Worm (Caenorhabditis elegans) whole organism, late embryonic: ENCODE data around the gene F13A2.9.

Experiments used
- F13H6.1 ChIP-seq: sonication (generic microtip); optimal IDR thresholded peaks from 2 replicates; lab custom pipeline; 2016; ENCODE audit warnings: missing genetic modification characterization, missing compliant biosample characterization
- ama-1 ChIP-seq: fragments of 150-350 bp; optimal IDR thresholded peaks from 2 replicates; lab custom pipeline; 2014
- ceh-22 ChIP-seq: sonication (generic microtip); optimal IDR thresholded peaks from 2 replicates; lab custom pipeline; 2017; ENCODE audit warnings: missing biosample characterization, missing genetic modification characterization
- fkh-10 ChIP-seq: fragments of 150-350 bp; optimal IDR thresholded peaks from 2 replicates; lab custom pipeline; 2014; ENCODE audit warnings: missing biosample characterization, missing genetic modification reagents, missing genetic modification characterization
- fkh-6 ChIP-seq: sonication (generic microtip); optimal IDR thresholded peaks from 2 replicates; lab custom pipeline; 2016; ENCODE audit warnings: missing genetic modification characterization, missing compliant biosample characterization
- hlh-13 ChIP-seq: fragments of 200-800 bp; sonication (Bioruptor generic); optimal IDR thresholded peaks from 2 replicates; lab custom pipeline; 2018; ENCODE audit warnings: mild to moderate bottlenecking, missing genetic modification characterization, missing compliant biosample characterization
- nfya-1 ChIP-seq: sonication (generic microtip); optimal IDR thresholded peaks from 2 replicates; lab custom pipeline; 2017; ENCODE audit warnings: missing genetic modification characterization, mild to moderate bottlenecking, missing compliant biosample characterization, antibody characterized with exemption, moderate library complexity
- nhr-11 ChIP-seq: fragments of 150-350 bp; optimal IDR thresholded peaks from 2 replicates; lab custom pipeline; 2014; ENCODE audit warnings: missing biosample characterization, missing genetic modification characterization
- pat-9 ChIP-seq: fragments of 200-800 bp; sonication (Bioruptor generic); optimal IDR thresholded peaks from 2 replicates; lab custom pipeline; 2018; ENCODE audit warnings: mild to moderate bottlenecking, missing genetic modification characterization, moderate library complexity, missing compliant biosample characterization
- pha-4 ChIP-seq: fragments of 150-350 bp; optimal IDR thresholded peaks from 2 replicates; lab custom pipeline; 2018; ENCODE audit warnings: missing biosample characterization, missing genetic modification reagents, missing genetic modification characterization
- pqm-1 ChIP-seq: sonication (generic microtip); optimal IDR thresholded peaks from 2 replicates; lab custom pipeline; 2016; ENCODE audit warnings: missing genetic modification characterization, missing compliant biosample characterization
- ttx-3 ChIP-seq: sonication (generic microtip); optimal IDR thresholded peaks from 2 replicates; lab custom pipeline; 2016; ENCODE audit warnings: missing genetic modification reagents, missing genetic modification characterization, missing compliant biosample characterization
- unc-3 ChIP-seq, 2 experiments: fragments of 200-800 bp in 1 of 2; sonication (Bioruptor generic) in 1 of 2; sonication (generic microtip) in 1 of 2; conservative IDR thresholded peaks in 1 of 2; optimal IDR thresholded peaks in 1 of 2; 2 replicates each; pipeline versions ENCODE4 v1.3.6 to Lab custom; 2016 to 2022; ENCODE audit warnings: missing compliant biosample characterization in 2 of 2, missing genetic modification characterization in 2 of 2, missing genetic modification reagents in 1 of 2

- TF ChIP-seq pqm-1 (tag; lab: Kevin White, UChicago) = no peak
- no peak for TF ChIP-seq ama-1 (lab: Kevin White, UChicago)
- TF ChIP-seq fkh-10 (GFP tag; lab: Kevin White, UChicago) = no peak
- no peak for TF ChIP-seq nhr-11
- no peak for TF ChIP-seq F13H6.1 (tag; lab: Kevin White, UChicago)
- TF ChIP-seq fkh-6 = no peak
- no peak for TF ChIP-seq pha-4 (tag; lab: Kevin White, UChicago)
- TF ChIP-seq unc-3 (GFP tag; conservative IDR thresholded peaks at IDR 0.05; lab: Robert Waterston, UW) = no peak
- TF ChIP-seq unc-3 (tag; optimal IDR thresholded peaks at IDR 0.05; lab: Kevin White, UChicago) = no peak
- TF ChIP-seq nfya-1 (tag; lab: Kevin White, UChicago) = no peak
- no peak for TF ChIP-seq hlh-13 (GFP tag; lab: Kevin White, UChicago)
- TF ChIP-seq pat-9 (tag; lab: Kevin White, UChicago) = no peak
- no peak for TF ChIP-seq ceh-22
- TF ChIP-seq ttx-3 (tag; lab: Kevin White, UChicago) = no peak
These were observed 27.3 kb upstream of the F13A2.9 start, which contains the start of gene grl-5 for ce11 chrV:4414613-4415071.
